Worm (Caenorhabditis elegans) whole organism, young adult: ENCODE results near the gene kvs-3.

Source experiments
- Y95B8A.8 ChIP-seq: fragments of 200-800 bp; sonication (Bioruptor generic); IDR thresholded peaks from 2 replicates; pipeline ENCODE4 v1.3.6; 2022; ENCODE audit warnings: missing genetic modification reagents, missing genetic modification characterization, missing compliant biosample characterization
- atf-7 ChIP-seq: sonication (generic microtip); optimal IDR thresholded peaks from 2 replicates; lab custom pipeline; 2017; ENCODE audit warnings: mild to moderate bottlenecking, missing genetic modification characterization, missing compliant biosample characterization
- athp-1 ChIP-seq: sonication (generic microtip); optimal IDR thresholded peaks from 2 replicates; lab custom pipeline; 2017; ENCODE audit warnings: mild to moderate bottlenecking, missing genetic modification characterization, missing compliant biosample characterization
- mel-28 ChIP-seq: sonication (generic microtip); optimal IDR thresholded peaks from 2 replicates; lab custom pipeline; 2016; ENCODE audit warnings: borderline replicate concordance, mild to moderate bottlenecking, missing genetic modification characterization, missing compliant biosample characterization
- unc-62 ChIP-seq: fragments of 150-350 bp; optimal IDR thresholded peaks from 2 replicates; lab custom pipeline; 2014; ENCODE audit warnings: missing biosample characterization, missing genetic modification reagents, missing genetic modification characterization

- TF ChIP-seq unc-62 (no peak), mel-28 (no peak), atf-7 (tag; lab: Kevin White, UChicago) (no peak), athp-1 (tag; lab: Kevin White, UChicago) (no peak), Y95B8A.8 (GFP tag; lab: Robert Waterston, UW) (no peak)
These were observed 26.2 kb upstream of the kvs-3 start, which contains the start of gene ZK682.7 for ce11 chrV:9291919-9292318.
